Fruit fly (Drosophila melanogaster) whole organism, embryonic: ENCODE measurements around the gene CG15034.
A peak's percentile ranks its signal among the peaks of the same experiment; 100 is the strongest.

Experiments used
- Ada2b ChIP-seq: fragments of 200-800 bp; sonication (Bioruptor generic); IDR thresholded peaks from 2 replicates; pipeline ENCODE4 v1.3.6; 2022; ENCODE audit warnings: missing biosample characterization, missing genetic modification characterization
- Blimp-1 ChIP-seq: fragments of 200-800 bp; sonication (Bioruptor generic); optimal IDR thresholded peaks from 3 replicates; lab custom pipeline; 2018; ENCODE audit warnings: missing biosample characterization, missing genetic modification characterization, mild to moderate bottlenecking, moderate library complexity, missing genetic modification reagents
- CG10366 ChIP-seq: fragments of 200-800 bp; sonication (Bioruptor generic); IDR thresholded peaks from 2 replicates; pipeline ENCODE4 v1.3.6; 2022; ENCODE audit warnings: missing biosample characterization, missing genetic modification characterization
- CG11247 ChIP-seq: fragments of 200-800 bp; sonication (Bioruptor generic); IDR thresholded peaks from 2 replicates; pipeline ENCODE4 v1.3.6; 2022; ENCODE audit warnings: missing biosample characterization, missing genetic modification characterization
- CG15601 ChIP-seq: fragments of 200-800 bp; sonication (Bioruptor generic); optimal IDR thresholded peaks from 3 replicates; lab custom pipeline; 2019; ENCODE audit warnings: missing biosample characterization, mild to moderate bottlenecking, missing genetic modification characterization, moderate library complexity
- CG17612 ChIP-seq: fragments of 200-800 bp; sonication (Bioruptor generic); IDR thresholded peaks from 2 replicates; pipeline ENCODE4 v1.3.6; 2022; ENCODE audit warnings: missing biosample characterization, missing genetic modification characterization
- CG17802 ChIP-seq: fragments of 200-800 bp; sonication (Bioruptor generic); optimal IDR thresholded peaks from 2 replicates; lab custom pipeline; 2018; ENCODE audit warnings: missing biosample characterization, mild to moderate bottlenecking, missing genetic modification characterization, moderate library complexity
- CG18011 ChIP-seq: fragments of 200-800 bp; sonication (Bioruptor generic); optimal IDR thresholded peaks from 2 replicates; lab custom pipeline; 2017; ENCODE audit warnings: missing biosample characterization, missing genetic modification characterization, mild to moderate bottlenecking, moderate library complexity, missing genotype
- CG18599 ChIP-seq: fragments of 200-800 bp; sonication (Bioruptor generic); optimal IDR thresholded peaks from 3 replicates; lab custom pipeline; 2017; ENCODE audit warnings: missing biosample characterization, missing genetic modification characterization, mild to moderate bottlenecking, moderate library complexity, missing genetic modification reagents
- CG2678 ChIP-seq: fragments of 200-800 bp; sonication (Bioruptor generic); optimal IDR thresholded peaks from 3 replicates; lab custom pipeline; 2019; ENCODE audit warnings: missing biosample characterization, mild to moderate bottlenecking, missing genetic modification characterization, moderate library complexity
- CG31441 ChIP-seq: fragments of 200-800 bp; sonication (Bioruptor generic); IDR thresholded peaks from 2 replicates; pipeline ENCODE4 v1.3.6; 2022; ENCODE audit warnings: missing biosample characterization, missing genetic modification characterization
- CG33557 ChIP-seq: fragments of 200-800 bp; sonication (Bioruptor generic); optimal IDR thresholded peaks from 2 replicates; lab custom pipeline; 2019; ENCODE audit warnings: missing biosample characterization, mild to moderate bottlenecking, missing genetic modification characterization, moderate library complexity
- CG6683 ChIP-seq: fragments of 200-800 bp; sonication (Bioruptor generic); optimal IDR thresholded peaks from 2 replicates; lab custom pipeline; 2017; ENCODE audit warnings: missing biosample characterization, mild to moderate bottlenecking, missing genetic modification characterization, missing genetic modification reagents
- CG6813 ChIP-seq: fragments of 200-800 bp; sonication (Bioruptor generic); optimal IDR thresholded peaks from 2 replicates; lab custom pipeline; 2017; ENCODE audit warnings: missing biosample characterization, missing genetic modification characterization, mild to moderate bottlenecking, moderate library complexity, missing genetic modification reagents
- CG7372 ChIP-seq: fragments of 200-800 bp; sonication (Bioruptor generic); IDR thresholded peaks from 2 replicates; pipeline ENCODE4 v1.3.6; 2022; ENCODE audit warnings: missing biosample characterization, missing genetic modification characterization
- CG8290 ChIP-seq, 3 experiments: fragments of 200-800 bp; sonication (Bioruptor generic); optimal IDR thresholded peaks; 2 replicates each; lab custom pipeline; 2016 to 2019; ENCODE audit warnings: missing biosample characterization in 3 of 3, missing genetic modification characterization in 3 of 3, mild to moderate bottlenecking in 2 of 3, moderate library complexity in 1 of 3
- CG8924 ChIP-seq: fragments of 200-800 bp; optimal IDR thresholded peaks from 3 replicates; lab custom pipeline; 2019; ENCODE audit warnings: missing biosample characterization, mild to moderate bottlenecking, missing genetic modification characterization, moderate library complexity
- CG9609 ChIP-seq: fragments of 200-800 bp; sonication (Bioruptor generic); optimal IDR thresholded peaks from 3 replicates; lab custom pipeline; 2016; ENCODE audit warnings: missing biosample characterization, missing genetic modification characterization
- CG9797 ChIP-seq: fragments of 200-800 bp; sonication (Bioruptor generic); optimal IDR thresholded peaks from 3 replicates; lab custom pipeline; 2018; ENCODE audit warnings: missing biosample characterization, mild to moderate bottlenecking, missing genetic modification characterization
- CHES-1-like ChIP-seq: fragments of 200-800 bp; sonication (Bioruptor generic); optimal IDR thresholded peaks from 2 replicates; lab custom pipeline; 2016; ENCODE audit warnings: missing biosample characterization, missing genetic modification characterization
- Camta ChIP-seq: fragments of 200-800 bp; sonication (Bioruptor generic); optimal IDR thresholded peaks from 2 replicates; lab custom pipeline; 2016; ENCODE audit warnings: missing biosample characterization, missing genetic modification characterization
- Dip3 ChIP-seq: fragments of 200-800 bp; sonication (Bioruptor generic); optimal IDR thresholded peaks from 3 replicates; lab custom pipeline; 2016; ENCODE audit warnings: missing biosample characterization, missing genetic modification characterization
- Dref ChIP-seq: fragments of 200-800 bp; sonication (Bioruptor generic); IDR thresholded peaks from 2 replicates; pipeline ENCODE4 v1.3.6; 2022; ENCODE audit warnings: missing biosample characterization, missing genetic modification characterization
- ERR ChIP-seq: fragments of 200-800 bp; sonication (Bioruptor generic); optimal IDR thresholded peaks from 2 replicates; lab custom pipeline; 2016; ENCODE audit warnings: missing biosample characterization, missing genetic modification characterization
- Lpt ChIP-seq: fragments of >200 bp; optimal IDR thresholded peaks from 2 replicates; lab custom pipeline; 2018; ENCODE audit warnings: missing biosample characterization, missing genetic modification characterization
- MTF-1 ChIP-seq: fragments of 200-800 bp; sonication (Bioruptor generic); optimal IDR thresholded peaks from 2 replicates; lab custom pipeline; 2018; ENCODE audit warnings: missing biosample characterization, mild to moderate bottlenecking, missing genetic modification characterization, borderline replicate concordance
- Meics ChIP-seq: fragments of 200-800 bp; sonication (Bioruptor generic); optimal IDR thresholded peaks from 2 replicates; lab custom pipeline; 2017; ENCODE audit warnings: missing biosample characterization, mild to moderate bottlenecking, missing genetic modification characterization
- NK7.1 ChIP-seq: fragments of 200-800 bp; sonication (Bioruptor generic); optimal IDR thresholded peaks from 3 replicates; lab custom pipeline; 2016; ENCODE audit warnings: missing biosample characterization, missing genetic modification characterization
- Nf-YA ChIP-seq: fragments of 200-800 bp; sonication (Bioruptor generic); IDR thresholded peaks from 2 replicates; pipeline ENCODE4 v1.3.6; 2022; ENCODE audit warnings: missing biosample characterization, missing genetic modification characterization
- NfI ChIP-seq: fragments of 200-800 bp; sonication (Bioruptor generic); optimal IDR thresholded peaks from 3 replicates; lab custom pipeline; 2018; ENCODE audit warnings: missing biosample characterization, mild to moderate bottlenecking, missing genetic modification characterization, moderate library complexity
- Oli ChIP-seq: fragments of 200-800 bp; sonication (Bioruptor generic); optimal IDR thresholded peaks from 2 replicates; lab custom pipeline; 2018; ENCODE audit warnings: missing biosample characterization, mild to moderate bottlenecking, missing genetic modification characterization, moderate library complexity
- Six4 ChIP-seq: fragments of 200-800 bp; sonication (Bioruptor generic); optimal IDR thresholded peaks from 2 replicates; lab custom pipeline; 2016; ENCODE audit warnings: missing biosample characterization, missing genetic modification characterization
- br ChIP-seq: fragments of >200 bp; optimal IDR thresholded peaks from 2 replicates; lab custom pipeline; 2017
- gcm2 ChIP-seq: fragments of 200-800 bp; sonication (Bioruptor generic); optimal IDR thresholded peaks from 2 replicates; lab custom pipeline; 2016; ENCODE audit warnings: missing biosample characterization, missing genetic modification characterization
- grau ChIP-seq: fragments of 200-800 bp; optimal IDR thresholded peaks from 3 replicates; lab custom pipeline; 2019; ENCODE audit warnings: missing biosample characterization, mild to moderate bottlenecking, missing genetic modification characterization, moderate library complexity
- jigr1 ChIP-seq: fragments of 200-800 bp; sonication (Bioruptor generic); IDR thresholded peaks from 3 replicates; pipeline ENCODE4 v1.3.6; 2022; ENCODE audit warnings: missing biosample characterization, missing genetic modification characterization
- kni ChIP-seq: fragments of 200-800 bp; sonication (Bioruptor generic); optimal IDR thresholded peaks from 3 replicates; lab custom pipeline; 2017; ENCODE audit warnings: mild to moderate bottlenecking, missing biosample characterization, missing genetic modification reagents, missing genetic modification characterization
- knrl ChIP-seq: fragments of 200-800 bp; sonication (Bioruptor generic); IDR thresholded peaks from 3 replicates; pipeline ENCODE4 v1.3.6; 2022; ENCODE audit warnings: missing biosample characterization, missing genetic modification characterization; ENCODE audit not compliant: partially characterized antibody
- org-1 ChIP-seq: fragments of 200-800 bp; sonication (Bioruptor generic); optimal IDR thresholded peaks from 2 replicates; lab custom pipeline; 2017; ENCODE audit warnings: missing biosample characterization, missing genetic modification characterization
- pita ChIP-seq: fragments of 200-800 bp; sonication (Bioruptor generic); optimal IDR thresholded peaks from 2 replicates; lab custom pipeline; 2017; ENCODE audit warnings: missing biosample characterization, mild to moderate bottlenecking, missing genetic modification characterization
- psq ChIP-seq: fragments of 200-800 bp; sonication (Bioruptor generic); optimal IDR thresholded peaks from 2 replicates; lab custom pipeline; 2017; ENCODE audit warnings: missing biosample characterization, missing genetic modification characterization
- repo ChIP-seq: fragments of 200-800 bp; sonication (Bioruptor generic); optimal IDR thresholded peaks from 2 replicates; lab custom pipeline; 2016; ENCODE audit warnings: missing biosample characterization, missing genetic modification characterization
- seq ChIP-seq: fragments of 200-800 bp; sonication (Bioruptor generic); IDR thresholded peaks from 2 replicates; pipeline ENCODE4 v1.3.6; 2022; ENCODE audit warnings: missing biosample characterization, missing genetic modification characterization
- slbo ChIP-seq: fragments of 200-800 bp; sonication (Bioruptor generic); IDR thresholded peaks from 2 replicates; pipeline ENCODE4 v1.3.6; 2022; ENCODE audit warnings: missing biosample characterization, missing genetic modification characterization
- sqz ChIP-seq: fragments of 200-800 bp; sonication (Bioruptor generic); optimal IDR thresholded peaks from 3 replicates; lab custom pipeline; 2018; ENCODE audit warnings: missing biosample characterization, mild to moderate bottlenecking, missing genetic modification characterization
- stc ChIP-seq: fragments of 200-800 bp; sonication (Bioruptor generic); IDR thresholded peaks from 2 replicates; pipeline ENCODE4 v1.3.6; 2022; ENCODE audit warnings: missing biosample characterization, missing genetic modification characterization
- trem ChIP-seq: fragments of 200-800 bp; optimal IDR thresholded peaks from 3 replicates; lab custom pipeline; 2019; ENCODE audit warnings: missing biosample characterization, mild to moderate bottlenecking, missing genetic modification characterization, moderate library complexity
- ttk ChIP-seq: fragments of 200-800 bp; sonication (Bioruptor generic); IDR thresholded peaks from 2 replicates; pipeline ENCODE4 v2.1.2; 2022; ENCODE audit warnings: missing biosample characterization, missing genetic modification characterization
- tup ChIP-seq: fragments of 200-800 bp; sonication (Bioruptor generic); optimal IDR thresholded peaks from 2 replicates; lab custom pipeline; 2016; ENCODE audit warnings: missing biosample characterization, mild to moderate bottlenecking, missing genetic modification characterization, moderate library complexity
- usp ChIP-seq: fragments of >200 bp; optimal IDR thresholded peaks from 2 replicates; lab custom pipeline; 2017; ENCODE audit warnings: missing biosample characterization, missing genetic modification characterization
- wek ChIP-seq: fragments of 200-800 bp; sonication (Bioruptor generic); optimal IDR thresholded peaks from 3 replicates; lab custom pipeline; 2018; ENCODE audit warnings: missing biosample characterization, mild to moderate bottlenecking, missing genetic modification characterization, moderate library complexity

Gene CG15034

DNA sequence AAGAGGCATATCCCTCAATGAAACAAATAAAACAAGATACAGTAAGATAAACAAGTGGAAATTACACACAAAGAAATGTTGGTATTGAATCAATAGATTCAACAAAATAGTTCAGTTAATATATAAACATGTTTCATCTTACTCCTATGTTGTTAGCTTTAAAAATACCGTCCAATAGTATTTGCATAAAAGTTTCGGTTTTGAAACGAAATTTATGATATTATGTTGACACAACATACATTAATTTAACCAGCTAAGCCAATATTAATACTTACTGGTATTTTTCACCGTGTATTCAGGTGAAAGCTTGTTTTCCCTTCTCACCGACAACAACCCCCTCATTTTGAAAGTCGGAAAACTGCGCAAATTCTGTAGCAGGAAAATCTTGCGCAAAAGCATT is 8.8 kb downstream of the CG15034 start (continued):
- TF ChIP-seq pita (GFP tag; lab: Kevin White, UChicago) (no peak), CG8924 (peak; percentile 60), CG18011 (GFP tag; lab: Kevin White, UChicago) (peak; percentile 16), CG9797 (GFP tag; lab: Kevin White, UChicago) (no peak), knrl (no peak), slbo (GFP tag; lab: Robert Waterston, UW) (peak; percentile 63), gcm2 (GFP tag; lab: Kevin White, UChicago) (no peak), Lpt (no peak), CG11247 (no peak), trem (tag; lab: Kevin White, UChicago) (peak; percentile 23), CG31441 (GFP tag; lab: Robert Waterston, UW) (peak; percentile 78), CG18599 (GFP tag; lab: Kevin White, UChicago) (peak; percentile 79), Six4 (GFP tag; lab: Kevin White, UChicago) (peak; percentile 28), org-1 (peak; percentile 65), MTF-1 (GFP tag; lab: Kevin White, UChicago) (peak; percentile 26), sqz (GFP tag; lab: Kevin White, UChicago) (peak; percentile 5), repo (GFP tag; lab: Kevin White, UChicago) (peak; percentile 21), Meics (peak; percentile 57), usp (GFP tag; lab: Kevin White, UChicago) (no peak), Nf-YA (GFP tag; lab: Robert Waterston, UW) (no peak), psq (GFP tag; lab: Kevin White, UChicago) (no peak), Dref (GFP tag; lab: Robert Waterston, UW) (no peak), CG6813 (peak; percentile 68), CG9609 (GFP tag; lab: Kevin White, UChicago) (peak; percentile 46), Dip3 (GFP tag; lab: Kevin White, UChicago) (no peak), kni (GFP tag; lab: Kevin White, UChicago) (no peak), grau (tag; lab: Kevin White, UChicago) (peak; percentile 67), CG2678 (tag; lab: Kevin White, UChicago) (peak; percentile 83), Oli (tag; lab: Kevin White, UChicago) (peak; percentile 64), NK7.1 (GFP tag; lab: Kevin White, UChicago) (peak; percentile 47), CG6683 (GFP tag; lab: Kevin White, UChicago) (peak; percentile 52), CG33557 (peak; percentile 39), CG15601 (tag; lab: Kevin White, UChicago) (peak; percentile 72), CHES-1-like (GFP tag; lab: Kevin White, UChicago) (peak; percentile 55), tup (no peak), seq (GFP tag; lab: Robert Waterston, UW) (peak; percentile 58; the same call in 1 of the 2 replicates), NfI (peak; percentile 49), CG17612 (GFP tag; lab: Robert Waterston, UW) (no peak), br (no peak), jigr1 (GFP tag; lab: Robert Waterston, UW) (no peak), CG10366 (GFP tag; lab: Robert Waterston, UW) (peak; percentile 31), CG7372 (GFP tag; lab: Robert Waterston, UW) (no peak), CG8290 (GFP tag; optimal IDR thresholded peaks at IDR 0.05; lab: Kevin White, UChicago) (peak; percentile 10), CG8290 (tag; optimal IDR thresholded peaks at IDR 0.05; lab: Kevin White, UChicago) (peak in 1 of 2 experiments; percentile 78), Blimp-1 (GFP tag; lab: Kevin White, UChicago) (peak; percentile 70), ERR (GFP tag; lab: Kevin White, UChicago) (no peak), Camta (GFP tag; lab: Kevin White, UChicago) (peak; percentile 57), ttk (GFP tag; lab: Robert Waterston, UW) (no peak; the same call in 1 of the 2 replicates), wek (GFP tag; lab: Kevin White, UChicago) (peak; percentile 65), stc (GFP tag; lab: Robert Waterston, UW) (peak; percentile 50; the same call in 1 of the 2 replicates), Ada2b (GFP tag; lab: Robert Waterston, UW) (peak; percentile 45; the same call in 1 of the 2 replicates), CG17802 (no peak)
